Worm (Caenorhabditis elegans): ENCODE data around the gene mys-1.

Gene mys-1

ce11 chrV:7093720-7094401 lies 9.4 kb upstream of the mys-1 start, which contains the start of gene nhr-135:
nhr-135 (minus strand) TSS chrV:7093770.
- TF ChIP-seq pha-2 (tag; optimal IDR thresholded peaks at IDR 0.05) (no peak), elt-2 (tag; optimal IDR thresholded peaks at IDR 0.05) (peak; percentile 8)

ce11 chrV:7091287-7091686 lies 6.8 kb upstream of the mys-1 start, which contains the start of gene nhr-286:
nhr-286 (minus strand) TSS chrV:7091610.
- TF ChIP-seq ceh-24 (tag; optimal IDR thresholded peaks at IDR 0.05) (no peak), ceh-45 (GFP tag; IDR thresholded peaks at IDR 0.05) (no peak), ceh-14 (tag; optimal IDR thresholded peaks at IDR 0.05) (no peak), hlh-15 (tag; optimal IDR thresholded peaks at IDR 0.05) (no peak), syd-9 (tag; optimal IDR thresholded peaks at IDR 0.05) (no peak), ceh-22 (tag; optimal IDR thresholded peaks at IDR 0.05) (no peak), ceh-6 (GFP tag; optimal IDR thresholded peaks at IDR 0.05) (no peak), ttx-3 (tag; optimal IDR thresholded peaks at IDR 0.05) (no peak), pqm-1 (tag; optimal IDR thresholded peaks at IDR 0.05) (no peak), zip-5 (tag; optimal IDR thresholded peaks at IDR 0.05) (no peak), unc-86 (tag; optimal IDR thresholded peaks at IDR 0.05) (no peak), sdc-2 (tag; optimal IDR thresholded peaks at IDR 0.05) (no peak), ceh-31 (tag; optimal IDR thresholded peaks at IDR 0.05) (no peak), ceh-48 (tag; optimal IDR thresholded peaks at IDR 0.05) (no peak), ceh-9 (tag; optimal IDR thresholded peaks at IDR 0.05) (no peak)

- no peak for TF ChIP-seq mec-3 (tag; optimal IDR thresholded peaks at IDR 0.05; ENCODE audit: borderline replicate concordance)
- TF ChIP-seq che-1 (tag; optimal IDR thresholded peaks at IDR 0.05), result no peak
- no peak for TF ChIP-seq ceh-34 (tag; optimal IDR thresholded peaks at IDR 0.05)
- TF ChIP-seq pqm-1 (tag; optimal IDR thresholded peaks at IDR 0.05), result no peak
- TF ChIP-seq tbx-7 (tag; optimal IDR thresholded peaks at IDR 0.05), result no peak
- TF ChIP-seq lin-11 (tag; optimal IDR thresholded peaks at IDR 0.05), result no peak
- TF ChIP-seq ceh-18 (tag; optimal IDR thresholded peaks at IDR 0.05), result no peak
- no peak for TF ChIP-seq ahr-1 (tag; optimal IDR thresholded peaks at IDR 0.05)
- no peak for TF ChIP-seq K09A11.1 (tag; optimal IDR thresholded peaks at IDR 0.05; ENCODE audit: insufficient read depth)
- TF ChIP-seq sox-4 (tag; optimal IDR thresholded peaks at IDR 0.05), result no peak
- TF ChIP-seq pha-2 (tag; optimal IDR thresholded peaks at IDR 0.05), result no peak
- no peak for TF ChIP-seq ceh-31 (tag; optimal IDR thresholded peaks at IDR 0.05)
Observed at ce11 chrV:7089217-7089616, 4.8 kb upstream of the mys-1 start.

ce11 chrV:7087340-7087739 lies 2.9 kb upstream of the mys-1 start:
- TF ChIP-seq odd-2 (tag; optimal IDR thresholded peaks at IDR 0.05) (no peak), Y22D7AL.16 (tag; optimal IDR thresholded peaks at IDR 0.05) (no peak), sdc-2 (tag; optimal IDR thresholded peaks at IDR 0.05) (no peak), ceh-45 (GFP tag; IDR thresholded peaks at IDR 0.05) (no peak), lim-6 (tag; optimal IDR thresholded peaks at IDR 0.05) (no peak), unc-86 (tag; optimal IDR thresholded peaks at IDR 0.05) (no peak), lin-11 (tag; optimal IDR thresholded peaks at IDR 0.05) (no peak), pha-2 (tag; optimal IDR thresholded peaks at IDR 0.05) (no peak), ahr-1 (tag; optimal IDR thresholded peaks at IDR 0.05) (no peak), npax-4 (tag; optimal IDR thresholded peaks at IDR 0.05) (no peak), unc-42 (tag; optimal IDR thresholded peaks at IDR 0.05) (no peak), ttx-3 (tag; optimal IDR thresholded peaks at IDR 0.05) (no peak)

- TF ChIP-seq che-1 (tag; optimal IDR thresholded peaks at IDR 0.05) (no peak), ceh-45 (GFP tag; IDR thresholded peaks at IDR 0.05) (no peak), unc-55 (GFP tag; optimal IDR thresholded peaks at IDR 0.05) (peak; percentile 72), sdc-2 (tag; optimal IDR thresholded peaks at IDR 0.05) (no peak), ceh-34 (tag; optimal IDR thresholded peaks at IDR 0.05) (no peak), syd-9 (tag; optimal IDR thresholded peaks at IDR 0.05) (no peak)
Observed at ce11 chrV:7085518-7086104, 1.1 kb upstream of the mys-1 start, which contains the start of gene VC5.2. VC5.2 (plus strand) TSS chrV:7085956.
